Worm (Caenorhabditis elegans) whole organism, young adult: ENCODE data around the gene mett-10.

ENCODE experiments used
- B0035.1 ChIP-seq: sonication (generic microtip); optimal IDR thresholded peaks from 2 replicates; lab custom pipeline; 2016; ENCODE audit warnings: missing genetic modification characterization, mild to moderate bottlenecking, missing compliant biosample characterization, missing genotype, missing genetic modification reagents
- B0261.1 ChIP-seq: sonication (generic microtip); optimal IDR thresholded peaks from 2 replicates; lab custom pipeline; 2016; ENCODE audit warnings: mild to moderate bottlenecking, missing genetic modification characterization, moderate library complexity, missing compliant biosample characterization
- B0336.3 ChIP-seq: fragments of 200-800 bp; sonication (Bioruptor generic); IDR thresholded peaks from 2 replicates; pipeline ENCODE4 v1.3.6; 2022; ENCODE audit warnings: missing genetic modification characterization, missing compliant biosample characterization
- C06A6.2 ChIP-seq: fragments of 200-800 bp; sonication (Bioruptor generic); conservative IDR thresholded peaks from 2 replicates; pipeline ENCODE4 v1.3.6; 2022; ENCODE audit warnings: missing genetic modification characterization, missing compliant biosample characterization
- F33H1.4 ChIP-seq: fragments of 200-800 bp; sonication (Bioruptor generic); IDR thresholded peaks from 2 replicates; pipeline ENCODE4 v1.3.6; 2022; ENCODE audit warnings: missing genetic modification reagents, missing genetic modification characterization, missing compliant biosample characterization
- F37B4.10 ChIP-seq: fragments of 200-800 bp; sonication (Bioruptor generic); IDR thresholded peaks from 2 replicates; pipeline ENCODE4 v1.3.6; 2022; ENCODE audit warnings: missing genetic modification characterization, missing compliant biosample characterization
- K12H6.12 ChIP-seq: fragments of 200-800 bp; sonication (Bioruptor generic); optimal IDR thresholded peaks from 2 replicates; lab custom pipeline; 2018; ENCODE audit warnings: mild to moderate bottlenecking, missing genetic modification characterization, missing compliant biosample characterization
- Y53G8AR.9 ChIP-seq: fragments of 200-800 bp; sonication (Bioruptor generic); conservative IDR thresholded peaks from 2 replicates; pipeline ENCODE4 v1.3.6; 2022; ENCODE audit warnings: missing genetic modification reagents, missing genetic modification characterization, missing compliant biosample characterization
- aptf-2 ChIP-seq: fragments of 200-800 bp; sonication (Bioruptor generic); conservative IDR thresholded peaks from 2 replicates; pipeline ENCODE4 v1.3.6; 2022; ENCODE audit warnings: missing genetic modification reagents, missing genetic modification characterization, missing compliant biosample characterization
- aptf-3 ChIP-seq: fragments of 200-800 bp; sonication (Bioruptor generic); IDR thresholded peaks from 2 replicates; pipeline ENCODE4 v1.3.6; 2022; ENCODE audit warnings: missing genetic modification characterization, missing compliant biosample characterization
- ccch-3 ChIP-seq: fragments of 200-800 bp; sonication (Bioruptor generic); optimal IDR thresholded peaks from 2 replicates; lab custom pipeline; 2018; ENCODE audit warnings: mild to moderate bottlenecking, missing genetic modification characterization, missing compliant biosample characterization
- cebp-2 ChIP-seq: fragments of 200-800 bp; sonication (Bioruptor generic); IDR thresholded peaks from 2 replicates; pipeline ENCODE4 v1.3.6; 2022; ENCODE audit warnings: missing genetic modification characterization, missing compliant biosample characterization
- ceh-100 ChIP-seq: fragments of 200-800 bp; sonication (Bioruptor generic); IDR thresholded peaks from 2 replicates; pipeline ENCODE4 v1.3.6; 2022; ENCODE audit warnings: missing genetic modification reagents, missing genetic modification characterization, missing compliant biosample characterization
- ceh-58 ChIP-seq: fragments of 200-800 bp; sonication (Bioruptor generic); IDR thresholded peaks from 2 replicates; pipeline ENCODE4 v1.3.6; 2022; ENCODE audit warnings: missing genetic modification characterization, missing compliant biosample characterization
- ceh-91 ChIP-seq: fragments of 200-800 bp; sonication (Bioruptor generic); IDR thresholded peaks from 2 replicates; pipeline ENCODE4 v1.3.6; 2022; ENCODE audit warnings: missing genetic modification reagents, missing genetic modification characterization, missing compliant biosample characterization
- dpff-1 ChIP-seq: sonication (generic microtip); optimal IDR thresholded peaks from 2 replicates; lab custom pipeline; 2017; ENCODE audit warnings: mild to moderate bottlenecking, missing genetic modification characterization, missing compliant biosample characterization
- hmg-1.2 ChIP-seq: fragments of 200-800 bp; sonication (Bioruptor generic); IDR thresholded peaks from 2 replicates; pipeline ENCODE4 v1.3.6; 2022; ENCODE audit warnings: missing genetic modification reagents, missing genetic modification characterization, missing compliant biosample characterization
- hmg-20 ChIP-seq: fragments of 200-800 bp; sonication (Bioruptor generic); IDR thresholded peaks from 2 replicates; pipeline ENCODE4 v1.3.6; 2022; ENCODE audit warnings: missing genetic modification reagents, missing genetic modification characterization, missing compliant biosample characterization
- hrde-1 ChIP-seq: sonication (generic microtip); optimal IDR thresholded peaks from 2 replicates; lab custom pipeline; 2016; ENCODE audit warnings: missing genetic modification characterization, mild to moderate bottlenecking, missing compliant biosample characterization, moderate library complexity, missing genotype, missing genetic modification reagents, borderline replicate concordance
- let-607 ChIP-seq, 2 experiments: fragments of 200-800 bp in 1 of 2; sonication (Bioruptor generic) in 1 of 2; sonication (generic microtip) in 1 of 2; optimal IDR thresholded peaks; 2 replicates each; lab custom pipeline; 2016 to 2018; ENCODE audit warnings: mild to moderate bottlenecking in 2 of 2, missing compliant biosample characterization in 2 of 2, missing genetic modification characterization in 2 of 2, moderate library complexity in 2 of 2, missing genotype in 1 of 2
- lin-26 ChIP-seq: fragments of 200-800 bp; sonication (Bioruptor generic); IDR thresholded peaks from 2 replicates; pipeline ENCODE4 v1.3.6; 2022; ENCODE audit warnings: missing genetic modification reagents, missing genetic modification characterization, missing compliant biosample characterization
- lin-40 ChIP-seq: sonication (generic microtip); optimal IDR thresholded peaks from 2 replicates; lab custom pipeline; 2016; ENCODE audit warnings: missing genetic modification characterization, mild to moderate bottlenecking, missing compliant biosample characterization, missing genotype, missing genetic modification reagents
- madf-3 ChIP-seq: fragments of 200-800 bp; sonication (Bioruptor generic); IDR thresholded peaks from 2 replicates; pipeline ENCODE4 v1.3.6; 2022; ENCODE audit warnings: missing genetic modification reagents, missing genetic modification characterization, missing compliant biosample characterization
- mcd-1 ChIP-seq: fragments of 200-800 bp; sonication (Bioruptor generic); IDR thresholded peaks from 2 replicates; pipeline ENCODE4 v1.3.6; 2022; ENCODE audit warnings: missing genetic modification reagents, missing genetic modification characterization, missing compliant biosample characterization
- mel-28 ChIP-seq: sonication (generic microtip); optimal IDR thresholded peaks from 2 replicates; lab custom pipeline; 2016; ENCODE audit warnings: borderline replicate concordance, mild to moderate bottlenecking, missing genetic modification characterization, missing compliant biosample characterization
- nfya-1 ChIP-seq: sonication (generic microtip); optimal IDR thresholded peaks from 2 replicates; lab custom pipeline; 2017; ENCODE audit warnings: antibody characterized with exemption, missing compliant biosample characterization, missing genetic modification characterization, borderline replicate concordance; ENCODE audit not compliant: insufficient read depth
- nhr-80 ChIP-seq: sonication (generic microtip); optimal IDR thresholded peaks from 2 replicates; lab custom pipeline; 2016; ENCODE audit warnings: missing genetic modification characterization, missing compliant biosample characterization
- pbrm-1 ChIP-seq: fragments of 200-800 bp; sonication (Bioruptor generic); IDR thresholded peaks from 2 replicates; pipeline ENCODE4 v1.3.6; 2022; ENCODE audit warnings: missing genetic modification reagents, missing genetic modification characterization, missing compliant biosample characterization
- pha-4 ChIP-seq: fragments of 150-350 bp; sonication (generic microtip); optimal IDR thresholded peaks from 2 replicates; lab custom pipeline; 2014; ENCODE audit warnings: missing biosample characterization, missing genetic modification reagents, missing genetic modification characterization
- sea-2 ChIP-seq: fragments of 200-800 bp; sonication (Bioruptor generic); IDR thresholded peaks from 2 replicates; pipeline ENCODE4 v1.3.6; 2022; ENCODE audit warnings: missing genetic modification characterization, missing compliant biosample characterization
- snpc-1.1 ChIP-seq: sonication (generic microtip); optimal IDR thresholded peaks from 2 replicates; lab custom pipeline; 2017; ENCODE audit warnings: missing genetic modification characterization, mild to moderate bottlenecking, missing compliant biosample characterization, antibody characterized with exemption, moderate library complexity, missing genotype, missing genetic modification reagents; ENCODE audit not compliant: insufficient read depth
- snpc-4 ChIP-seq, 5 experiments: fragments of 150-350 bp in 1 of 5; sonication (generic microtip) in 4 of 5; optimal IDR thresholded peaks; 2 replicates each; lab custom pipeline; 2014 to 2018; ENCODE audit warnings: missing genetic modification characterization in 5 of 5, missing biosample characterization in 3 of 5, antibody characterized with exemption in 2 of 5, mild to moderate bottlenecking in 2 of 5, missing compliant biosample characterization in 2 of 5, missing genotype in 2 of 5, moderate library complexity in 2 of 5, missing genetic modification reagents in 1 of 5
- tbp1 ChIP-seq: fragments of 200-800 bp; sonication (Bioruptor generic); optimal IDR thresholded peaks from 2 replicates; lab custom pipeline; 2018; ENCODE audit warnings: mild to moderate bottlenecking, missing genetic modification characterization, missing compliant biosample characterization
- ztf-18 ChIP-seq: sonication (generic microtip); optimal IDR thresholded peaks from 2 replicates; lab custom pipeline; 2016; ENCODE audit warnings: missing genotype, mild to moderate bottlenecking, missing genetic modification characterization, missing compliant biosample characterization
- ztf-22 ChIP-seq: fragments of 200-800 bp; sonication (Bioruptor generic); optimal IDR thresholded peaks from 2 replicates; lab custom pipeline; 2018; ENCODE audit warnings: mild to moderate bottlenecking, missing genetic modification characterization, moderate library complexity, missing compliant biosample characterization
- ztf-26 ChIP-seq: sonication (generic microtip); optimal IDR thresholded peaks from 2 replicates; lab custom pipeline; 2017; ENCODE audit warnings: missing genetic modification characterization, missing compliant biosample characterization
- ztf-3 ChIP-seq: fragments of 200-800 bp; sonication (Bioruptor generic); optimal IDR thresholded peaks from 2 replicates; lab custom pipeline; 2018; ENCODE audit warnings: mild to moderate bottlenecking, missing genetic modification characterization, missing compliant biosample characterization

The mett-10 gene

ce11 chrIII:10140732-10141131 is 25.9 kb downstream of the mett-10 start, which contains the start of gene K08E5.6:
Gene K08E5.6 (plus strand): TSS chrIII:10141032.
- TF ChIP-seq aptf-2 (no peak), lin-40 (tag; lab: Kevin White, UChicago) (no peak), snpc-4 (GFP tag; optimal IDR thresholded peaks at IDR 0.05; lab: Kevin White, UChicago) (no peak), snpc-4 (tag; optimal IDR thresholded peaks at IDR 0.05; lab: Kevin White, UChicago) (no peak), Y53G8AR.9 (no peak), sea-2 (GFP tag; lab: Robert Waterston, UW) (no peak), nfya-1 (tag; lab: Kevin White, UChicago) (no peak), ceh-91 (GFP tag; lab: Robert Waterston, UW) (no peak), cebp-2 (no peak), madf-3 (GFP tag; lab: Robert Waterston, UW) (no peak), pha-4 (tag; lab: Kevin White, UChicago) (no peak), nhr-80 (tag; lab: Kevin White, UChicago) (no peak), mcd-1 (no peak), F37B4.10 (GFP tag; lab: Robert Waterston, UW) (no peak), ztf-18 (tag; lab: Kevin White, UChicago) (no peak), snpc-1.1 (tag; lab: Kevin White, UChicago) (no peak), aptf-3 (GFP tag; lab: Robert Waterston, UW) (no peak), ceh-100 (GFP tag; lab: Robert Waterston, UW) (no peak), ccch-3 (GFP tag; lab: Kevin White, UChicago) (no peak), ztf-22 (GFP tag; lab: Kevin White, UChicago) (no peak), B0261.1 (tag; lab: Kevin White, UChicago) (no peak)

- no peak for TF ChIP-seq ztf-26 (tag; lab: Kevin White, UChicago)
- TF ChIP-seq hmg-1.2 = peak; percentile 22; the same call in 1 of the 2 replicates
Measured at ce11 chrIII:10146701-10147100, 31.9 kb downstream of the mett-10 start, which contains the start of gene K08E5.1. Gene K08E5.1 (minus strand): TSS chrIII:10146801.

ce11 chrIII:10149910-10150309 is 35.1 kb downstream of the mett-10 start:
- TF ChIP-seq dpff-1 (tag; lab: Kevin White, UChicago) (no peak), snpc-4 (GFP tag; optimal IDR thresholded peaks at IDR 0.05; lab: Kevin White, UChicago) (no peak), snpc-4 (tag; optimal IDR thresholded peaks at IDR 0.05; lab: Kevin White, UChicago) (no peak), tbp1 (GFP tag; lab: Kevin White, UChicago) (no peak), B0336.3 (GFP tag; lab: Robert Waterston, UW) (no peak), C06A6.2 (GFP tag; lab: Robert Waterston, UW) (no peak), ceh-58 (GFP tag; lab: Robert Waterston, UW) (no peak), pbrm-1 (GFP tag; lab: Robert Waterston, UW) (no peak), ztf-3 (GFP tag; lab: Kevin White, UChicago) (no peak), let-607 (tag; optimal IDR thresholded peaks at IDR 0.05; lab: Kevin White, UChicago) (no peak), hrde-1 (tag; lab: Kevin White, UChicago) (no peak), lin-26 (GFP tag; lab: Robert Waterston, UW) (no peak), F33H1.4 (GFP tag; lab: Robert Waterston, UW) (no peak), aptf-3 (GFP tag; lab: Robert Waterston, UW) (no peak), hmg-20 (GFP tag; lab: Robert Waterston, UW) (no peak), B0035.1 (no peak), K12H6.12 (tag; lab: Kevin White, UChicago) (no peak), mel-28 (tag; lab: Kevin White, UChicago) (no peak)
- TF ChIP-seq, all 124 proteins: peak for 0
